Fruit fly (Drosophila melanogaster) whole organism, embryonic: Measurements from ENCODE around the gene CG4404.
A peak's percentile ranks its signal among the peaks of the same experiment; 100 is the strongest.

Source experiments
- Awh ChIP-seq: fragments of 200-800 bp; sonication (Bioruptor generic); IDR thresholded peaks from 2 replicates; pipeline ENCODE4, ENCODE4 v1.3.6; 2022; ENCODE audit warnings: missing biosample characterization, missing genetic modification characterization
- Blimp-1 ChIP-seq: fragments of 200-800 bp; sonication (Bioruptor generic); optimal IDR thresholded peaks from 3 replicates; lab custom pipeline; 2018; ENCODE audit warnings: missing biosample characterization, missing genetic modification characterization, mild to moderate bottlenecking, moderate library complexity, missing genetic modification reagents
- CG10431 ChIP-seq: fragments of 200-800 bp; sonication (Bioruptor generic); optimal IDR thresholded peaks from 3 replicates; lab custom pipeline; 2018; ENCODE audit warnings: missing biosample characterization, mild to moderate bottlenecking, missing genetic modification characterization
- CG10654 ChIP-seq: fragments of 200-800 bp; sonication (Bioruptor generic); optimal IDR thresholded peaks from 2 replicates; lab custom pipeline; 2016; ENCODE audit warnings: missing biosample characterization, missing genetic modification characterization
- CG10979 ChIP-seq: fragments of 200-800 bp; sonication (Bioruptor generic); optimal IDR thresholded peaks from 2 replicates; lab custom pipeline; 2018; ENCODE audit warnings: missing biosample characterization, mild to moderate bottlenecking, missing genetic modification characterization, moderate library complexity
- CG13775 ChIP-seq: fragments of 200-800 bp; sonication (Bioruptor generic); optimal IDR thresholded peaks from 3 replicates; lab custom pipeline; 2017; ENCODE audit warnings: missing biosample characterization, mild to moderate bottlenecking, missing genetic modification characterization
- CG14050 ChIP-seq: fragments of 200-800 bp; sonication (Bioruptor generic); IDR thresholded peaks from 3 replicates; pipeline ENCODE4 v1.3.6; 2022; ENCODE audit warnings: missing biosample characterization, missing genetic modification characterization
- CG15696 ChIP-seq: fragments of 200-800 bp; sonication (Bioruptor generic); optimal IDR thresholded peaks from 2 replicates; lab custom pipeline; 2019; ENCODE audit warnings: missing biosample characterization, mild to moderate bottlenecking, missing genetic modification characterization, moderate library complexity
- CG16779 ChIP-seq: fragments of 200-800 bp; sonication (Bioruptor generic); IDR thresholded peaks from 2 replicates; pipeline ENCODE4 v1.3.6; 2022; ENCODE audit warnings: missing biosample characterization, missing genetic modification characterization
- CG17829 ChIP-seq: fragments of 200-800 bp; optimal IDR thresholded peaks from 2 replicates; lab custom pipeline; 2019; ENCODE audit warnings: missing biosample characterization, mild to moderate bottlenecking, missing genetic modification characterization, moderate library complexity
- CG2678 ChIP-seq: fragments of 200-800 bp; sonication (Bioruptor generic); optimal IDR thresholded peaks from 3 replicates; lab custom pipeline; 2019; ENCODE audit warnings: missing biosample characterization, mild to moderate bottlenecking, missing genetic modification characterization, moderate library complexity
- CG31388 ChIP-seq: fragments of 200-800 bp; sonication (Bioruptor generic); optimal IDR thresholded peaks from 2 replicates; lab custom pipeline; 2016; ENCODE audit warnings: missing biosample characterization, missing genetic modification characterization
- CG33213 ChIP-seq: fragments of 200-800 bp; sonication (Bioruptor generic); optimal IDR thresholded peaks from 3 replicates; lab custom pipeline; 2016; ENCODE audit warnings: missing biosample characterization, missing genetic modification characterization
- CG33557 ChIP-seq: fragments of 200-800 bp; sonication (Bioruptor generic); optimal IDR thresholded peaks from 2 replicates; lab custom pipeline; 2019; ENCODE audit warnings: missing biosample characterization, mild to moderate bottlenecking, missing genetic modification characterization, moderate library complexity
- CG4424 ChIP-seq: fragments of 200-800 bp; sonication (Bioruptor generic); optimal IDR thresholded peaks from 3 replicates; lab custom pipeline; 2016; ENCODE audit warnings: missing biosample characterization, missing genetic modification characterization
- CTCF ChIP-seq: fragments of 200-800 bp; sonication (Bioruptor generic); optimal IDR thresholded peaks from 2 replicates; lab custom pipeline; 2017; ENCODE audit warnings: missing biosample characterization, mild to moderate bottlenecking, missing genetic modification characterization, moderate library complexity
- Dll ChIP-seq: fragments of 200-800 bp; sonication (Bioruptor generic); IDR thresholded peaks from 4 replicates; pipeline ENCODE4 v1.3.6; 2022; ENCODE audit warnings: missing biosample characterization, missing genetic modification characterization; ENCODE audit not compliant: partially characterized antibody
- E2f2 ChIP-seq: fragments of 200-800 bp; sonication (Bioruptor generic); IDR thresholded peaks from 2 replicates; pipeline ENCODE4 v1.3.6; 2022; ENCODE audit warnings: missing biosample characterization, missing genetic modification characterization
- HLH4C ChIP-seq: fragments of 200-800 bp; sonication (Bioruptor generic); IDR thresholded peaks from 3 replicates; pipeline ENCODE4 v1.3.6; 2022; ENCODE audit warnings: missing biosample characterization, missing genetic modification characterization; ENCODE audit not compliant: partially characterized antibody
- Hmr ChIP-seq: fragments of 200-800 bp; sonication (Bioruptor generic); optimal IDR thresholded peaks from 3 replicates; lab custom pipeline; 2017; ENCODE audit warnings: mild to moderate bottlenecking, missing biosample characterization, missing genetic modification reagents, missing genetic modification characterization
- Hr51 ChIP-seq, 2 experiments: fragments of 200-800 bp; sonication (Bioruptor generic); optimal IDR thresholded peaks; 2 replicates in 1 of 2; 3 replicates in 1 of 2; lab custom pipeline; 2016 to 2018; ENCODE audit warnings: missing biosample characterization in 2 of 2, missing genetic modification characterization in 2 of 2, mild to moderate bottlenecking in 1 of 2, moderate library complexity in 1 of 2
- Kr ChIP-seq: fragments of 200-800 bp; sonication (Bioruptor generic); optimal IDR thresholded peaks from 2 replicates; lab custom pipeline; 2017; ENCODE audit warnings: missing biosample characterization, mild to moderate bottlenecking, missing genetic modification characterization
- Mad ChIP-seq: fragments of 200-800 bp; sonication (Bioruptor generic); optimal IDR thresholded peaks from 2 replicates; lab custom pipeline; 2016; ENCODE audit warnings: missing biosample characterization, missing genetic modification characterization
- Med ChIP-seq: fragments of 200-800 bp; sonication (Bioruptor generic); peaks from one replicate; lab custom pipeline; 2016; ENCODE audit warnings: missing biosample characterization, missing genetic modification characterization, mild to moderate bottlenecking, inconsistent platforms, moderate library complexity
- Meics ChIP-seq: fragments of 200-800 bp; sonication (Bioruptor generic); optimal IDR thresholded peaks from 2 replicates; lab custom pipeline; 2017; ENCODE audit warnings: missing biosample characterization, mild to moderate bottlenecking, missing genetic modification characterization
- Mes4 ChIP-seq: fragments of 200-800 bp; sonication (Bioruptor generic); optimal IDR thresholded peaks from 2 replicates; lab custom pipeline; 2016; ENCODE audit warnings: missing biosample characterization, missing genetic modification characterization
- NC2α ChIP-seq: fragments of 200-800 bp; sonication (Bioruptor generic); optimal IDR thresholded peaks from 2 replicates; lab custom pipeline; 2016; ENCODE audit warnings: missing biosample characterization, missing genetic modification characterization
- NC2β ChIP-seq: fragments of 200-800 bp; sonication (Bioruptor generic); optimal IDR thresholded peaks from 2 replicates; lab custom pipeline; 2016; ENCODE audit warnings: missing biosample characterization, missing genetic modification characterization
- NFAT ChIP-seq: fragments of 200-800 bp; sonication (Bioruptor generic); IDR thresholded peaks from 2 replicates; pipeline ENCODE4 v1.3.6; 2022; ENCODE audit warnings: missing biosample characterization, missing genetic modification characterization
- Oli ChIP-seq: fragments of 200-800 bp; sonication (Bioruptor generic); optimal IDR thresholded peaks from 2 replicates; lab custom pipeline; 2018; ENCODE audit warnings: missing biosample characterization, mild to moderate bottlenecking, missing genetic modification characterization, moderate library complexity
- Pdp1 ChIP-seq, 2 experiments: fragments of 200-800 bp; sonication (Bioruptor generic); optimal IDR thresholded peaks; 3 replicates each; lab custom pipeline; 2016; ENCODE audit warnings: missing biosample characterization in 2 of 2, missing genetic modification characterization in 2 of 2, mild to moderate bottlenecking in 1 of 2, moderate library complexity in 1 of 2
- Sry-δ ChIP-seq: fragments of 200-800 bp; sonication (Bioruptor generic); optimal IDR thresholded peaks from 2 replicates; lab custom pipeline; 2016; ENCODE audit warnings: missing biosample characterization, missing genetic modification characterization
- abd-A ChIP-seq: fragments of 200-800 bp; sonication (Bioruptor generic); optimal IDR thresholded peaks from 3 replicates; lab custom pipeline; 2019; ENCODE audit warnings: missing biosample characterization, mild to moderate bottlenecking, missing genetic modification characterization, moderate library complexity
- bigmax ChIP-seq: fragments of 200-800 bp; sonication (Bioruptor generic); optimal IDR thresholded peaks from 2 replicates; lab custom pipeline; 2018; ENCODE audit warnings: missing biosample characterization, mild to moderate bottlenecking, missing genetic modification characterization
- chif ChIP-seq, 2 experiments: fragments of 200-800 bp; sonication (Bioruptor generic); optimal IDR thresholded peaks; 3 replicates each; lab custom pipeline; 2016; ENCODE audit warnings: missing biosample characterization in 2 of 2, missing genetic modification characterization in 2 of 2
- corto ChIP-seq: fragments of 200-800 bp; sonication (Bioruptor generic); optimal IDR thresholded peaks from 2 replicates; lab custom pipeline; 2016; ENCODE audit warnings: missing biosample characterization, mild to moderate bottlenecking, missing genetic modification characterization, moderate library complexity
- crc ChIP-seq: fragments of 200-800 bp; sonication (Bioruptor generic); optimal IDR thresholded peaks from 2 replicates; lab custom pipeline; 2016; ENCODE audit warnings: missing biosample characterization, missing genetic modification characterization
- dmrt99B ChIP-seq: fragments of 200-800 bp; sonication (Bioruptor generic); optimal IDR thresholded peaks from 2 replicates; lab custom pipeline; 2018; ENCODE audit warnings: missing biosample characterization, mild to moderate bottlenecking, missing genetic modification characterization, moderate library complexity
- fd96Cb ChIP-seq: fragments of 200-800 bp; sonication (Bioruptor generic); optimal IDR thresholded peaks from 2 replicates; lab custom pipeline; 2018; ENCODE audit warnings: missing biosample characterization, mild to moderate bottlenecking, missing genetic modification characterization, moderate library complexity
- fru ChIP-seq: fragments of >200 bp; optimal IDR thresholded peaks from 2 replicates; lab custom pipeline; 2017
- fu2 ChIP-seq: fragments of 200-800 bp; sonication (Bioruptor generic); optimal IDR thresholded peaks from 2 replicates; lab custom pipeline; 2016; ENCODE audit warnings: missing biosample characterization, missing genetic modification characterization
- grau ChIP-seq: fragments of 200-800 bp; optimal IDR thresholded peaks from 3 replicates; lab custom pipeline; 2019; ENCODE audit warnings: missing biosample characterization, mild to moderate bottlenecking, missing genetic modification characterization, moderate library complexity
- ham ChIP-seq: fragments of 200-800 bp; sonication (Bioruptor generic); IDR thresholded peaks from 2 replicates; pipeline ENCODE4 v1.3.6; 2022; ENCODE audit warnings: missing biosample characterization, missing genetic modification characterization
- hth ChIP-seq: fragments of >200 bp; optimal IDR thresholded peaks from 2 replicates; lab custom pipeline; 2017; ENCODE audit warnings: inconsistent platforms
- inv ChIP-seq: fragments of 200-800 bp; sonication (Bioruptor generic); IDR thresholded peaks from 2 replicates; pipeline ENCODE4 v1.3.6; 2022; ENCODE audit warnings: missing biosample characterization, missing genetic modification characterization; ENCODE audit not compliant: partially characterized antibody
- jigr1 ChIP-seq: fragments of 200-800 bp; sonication (Bioruptor generic); IDR thresholded peaks from 3 replicates; pipeline ENCODE4 v1.3.6; 2022; ENCODE audit warnings: missing biosample characterization, missing genetic modification characterization
- maf-S ChIP-seq: fragments of 200-800 bp; sonication (Bioruptor generic); optimal IDR thresholded peaks from 2 replicates; lab custom pipeline; 2016; ENCODE audit warnings: missing biosample characterization, missing genetic modification characterization
- mld ChIP-seq: fragments of 200-800 bp; sonication (Bioruptor generic); IDR thresholded peaks from 3 replicates; pipeline ENCODE4 v1.3.6; 2022; ENCODE audit warnings: missing biosample characterization, missing genetic modification characterization; ENCODE audit not compliant: partially characterized antibody
- sima ChIP-seq: fragments of 200-800 bp; sonication (Bioruptor generic); optimal IDR thresholded peaks from 2 replicates; lab custom pipeline; 2016; ENCODE audit warnings: missing biosample characterization, missing genetic modification characterization
- sna ChIP-seq: fragments of 200-800 bp; sonication (Bioruptor generic); IDR thresholded peaks from 2 replicates; pipeline ENCODE4 v1.3.6; 2022; ENCODE audit warnings: missing biosample characterization, missing genetic modification characterization; ENCODE audit not compliant: partially characterized antibody
- sqz ChIP-seq: fragments of 200-800 bp; sonication (Bioruptor generic); optimal IDR thresholded peaks from 3 replicates; lab custom pipeline; 2018; ENCODE audit warnings: missing biosample characterization, mild to moderate bottlenecking, missing genetic modification characterization
- trh ChIP-seq: fragments of 200-800 bp; sonication (Bioruptor generic); optimal IDR thresholded peaks from 2 replicates; lab custom pipeline; 2016; ENCODE audit warnings: missing biosample characterization, missing genetic modification characterization
- wdn ChIP-seq: fragments of 200-800 bp; sonication (Bioruptor generic); IDR thresholded peaks from 2 replicates; pipeline ENCODE4 v1.3.6; 2022; ENCODE audit warnings: missing biosample characterization, missing genetic modification characterization

CG4404 gene

DNA sequence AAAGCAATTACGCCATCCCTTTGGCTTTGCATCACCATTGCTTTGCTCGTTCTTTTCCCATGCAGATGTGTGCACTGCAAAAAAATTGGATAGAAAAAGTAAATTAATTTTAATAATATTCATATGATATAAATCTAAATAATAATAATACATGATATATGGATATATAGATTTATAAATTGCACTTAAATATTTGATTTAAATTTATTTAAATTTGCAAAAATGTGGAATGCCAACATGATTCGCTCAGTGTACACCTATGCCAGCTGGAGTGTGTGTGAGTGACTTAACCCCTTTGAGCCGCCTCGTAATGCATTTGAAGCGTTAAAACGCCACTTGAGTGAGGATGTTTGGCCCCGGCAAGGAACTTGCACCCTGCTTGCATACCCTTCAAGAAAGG, 7.9 kb upstream of the CG4404 start (continued):
- TF ChIP-seq CG17829 (tag; lab: Kevin White, UChicago) (peak; percentile 3), CG10654 (GFP tag; lab: Kevin White, UChicago) (no peak), Pdp1 (GFP tag; optimal IDR thresholded peaks at IDR 0.05; lab: Kevin White, UChicago) (no peak), sqz (GFP tag; lab: Kevin White, UChicago) (no peak), NC2α (GFP tag; lab: Kevin White, UChicago) (no peak), Dll (no peak), CG14050 (GFP tag; lab: Robert Waterston, UW) (no peak), abd-A (no peak), CG33213 (no peak), CG10431 (GFP tag; lab: Kevin White, UChicago) (no peak), dmrt99B (tag; lab: Kevin White, UChicago) (peak; percentile 9), maf-S (GFP tag; lab: Kevin White, UChicago) (no peak), CG15696 (tag; lab: Kevin White, UChicago) (peak; percentile 17), hth (no peak), HLH4C (GFP tag; lab: Robert Waterston, UW) (no peak), jigr1 (GFP tag; lab: Robert Waterston, UW) (no peak), fd96Cb (tag; lab: Kevin White, UChicago) (peak; percentile 11), CG10979 (tag; lab: Kevin White, UChicago) (peak; percentile 19), fru (lab: Kevin White, UChicago) (no peak), NFAT (no peak), fu2 (no peak), Awh (GFP tag; lab: Robert Waterston, UW) (no peak), ham (GFP tag; lab: Robert Waterston, UW) (no peak), crc (GFP tag; lab: Kevin White, UChicago) (no peak), CG2678 (peak; percentile 27), CG33557 (no peak), Mad (GFP tag; lab: Kevin White, UChicago) (no peak), inv (GFP tag; lab: Robert Waterston, UW) (no peak), chif (GFP tag; optimal IDR thresholded peaks at IDR 0.05; lab: Kevin White, UChicago) (no peak), trh (GFP tag; lab: Kevin White, UChicago) (no peak), Hr51 (GFP tag; optimal IDR thresholded peaks at IDR 0.05; lab: Kevin White, UChicago) (no peak), CTCF (no peak), Sry-δ (GFP tag; lab: Kevin White, UChicago) (no peak), sna (GFP tag; lab: Robert Waterston, UW) (no peak), Oli (tag; lab: Kevin White, UChicago) (no peak), CG13775 (GFP tag; lab: Kevin White, UChicago) (no peak), mld (GFP tag; lab: Robert Waterston, UW) (no peak), wdn (no peak), NC2β (GFP tag; lab: Kevin White, UChicago) (no peak), bigmax (GFP tag; lab: Kevin White, UChicago) (no peak), Hmr (no peak), Kr (GFP tag; lab: Kevin White, UChicago) (no peak), Meics (GFP tag; lab: Kevin White, UChicago) (no peak), grau (tag; lab: Kevin White, UChicago) (peak; percentile 29), CG16779 (GFP tag; lab: Robert Waterston, UW) (no peak), sima (GFP tag; lab: Kevin White, UChicago) (no peak), Med (GFP tag; lab: Kevin White, UChicago) (no peak), CG4424 (GFP tag; lab: Kevin White, UChicago) (no peak), Mes4 (GFP tag; lab: Kevin White, UChicago) (no peak), CG31388 (GFP tag; lab: Kevin White, UChicago) (no peak), Blimp-1 (GFP tag; lab: Kevin White, UChicago) (peak; percentile 31), corto (GFP tag; lab: Kevin White, UChicago) (no peak), E2f2 (GFP tag; lab: Robert Waterston, UW) (no peak)
